Worm (Caenorhabditis elegans) whole organism, L2 larva: ENCODE measurements around the gene T16G12.9.

ENCODE experiments used
- elt-3 ChIP-seq: sonication (generic microtip); optimal IDR thresholded peaks from 2 replicates; lab custom pipeline; 2017; ENCODE audit warnings: missing biosample characterization, missing genetic modification characterization
- lin-11 ChIP-seq: fragments of 150-350 bp; sonication (generic microtip); optimal IDR thresholded peaks from 2 replicates; lab custom pipeline; 2014; ENCODE audit warnings: missing biosample characterization, missing genetic modification characterization, inconsistent platforms, mixed read lengths
- mab-5 ChIP-seq: fragments of 150-350 bp; optimal IDR thresholded peaks from 2 replicates; lab custom pipeline; 2014; ENCODE audit warnings: missing biosample characterization, missing genetic modification characterization
- nhr-12 ChIP-seq: fragments of 150-350 bp; optimal IDR thresholded peaks from 2 replicates; lab custom pipeline; 2014; ENCODE audit warnings: missing biosample characterization, missing genetic modification characterization
- nhr-237 ChIP-seq: fragments of 150-350 bp; optimal IDR thresholded peaks from 2 replicates; lab custom pipeline; 2014; ENCODE audit warnings: missing biosample characterization, missing genetic modification characterization
- ztf-11 ChIP-seq: sonication (generic microtip); optimal IDR thresholded peaks from 2 replicates; lab custom pipeline; 2017; ENCODE audit warnings: missing biosample characterization, missing genetic modification characterization
- ztf-4 ChIP-seq: fragments of 150-350 bp; optimal IDR thresholded peaks from 2 replicates; lab custom pipeline; 2014; ENCODE audit warnings: missing biosample characterization, missing genetic modification characterization

ce11 chrIII:10094538-10094937 is 16.5 kb upstream of the T16G12.9 start:
- TF ChIP-seq ztf-4 (tag; lab: Kevin White, UChicago), result no peak
- TF ChIP-seq ztf-11 (tag; lab: Kevin White, UChicago), result no peak
- TF ChIP-seq elt-3 (tag; lab: Kevin White, UChicago), result no peak
- no peak for TF ChIP-seq nhr-12 (tag; lab: Kevin White, UChicago)
- TF ChIP-seq lin-11 (tag; lab: Kevin White, UChicago), result no peak
- no peak for TF ChIP-seq nhr-237 (tag; lab: Kevin White, UChicago)
- no peak for TF ChIP-seq mab-5 (tag; lab: Kevin White, UChicago)
